Fruit fly (Drosophila melanogaster) whole organism, embryonic: ENCODE measurements around the gene sra.

Experiments used
- Atf-2 ChIP-seq: fragments of 200-800 bp; sonication (Bioruptor generic); optimal IDR thresholded peaks from 2 replicates; lab custom pipeline; 2016; ENCODE audit warnings: missing biosample characterization, missing genetic modification characterization
- BtbVII ChIP-seq: fragments of 200-800 bp; sonication (Bioruptor generic); optimal IDR thresholded peaks from 3 replicates; lab custom pipeline; 2017; ENCODE audit warnings: missing biosample characterization, mild to moderate bottlenecking, missing genetic modification characterization
- CG10147 ChIP-seq: fragments of 200-800 bp; sonication (Bioruptor generic); optimal IDR thresholded peaks from 2 replicates; lab custom pipeline; 2019; ENCODE audit warnings: missing biosample characterization, mild to moderate bottlenecking, missing genetic modification characterization, moderate library complexity
- CG11247 ChIP-seq: fragments of 200-800 bp; sonication (Bioruptor generic); IDR thresholded peaks from 2 replicates; pipeline ENCODE4 v1.3.6; 2022; ENCODE audit warnings: missing biosample characterization, missing genetic modification characterization
- CG11398 ChIP-seq: fragments of 200-800 bp; sonication (Bioruptor generic); optimal IDR thresholded peaks from 2 replicates; lab custom pipeline; 2016; ENCODE audit warnings: missing biosample characterization, missing genetic modification characterization
- CG11560 ChIP-seq: fragments of 200-800 bp; sonication (Bioruptor generic); IDR thresholded peaks from 3 replicates; pipeline ENCODE4 v1.3.6; 2022; ENCODE audit warnings: missing biosample characterization, missing genetic modification characterization
- CG12104 ChIP-seq: fragments of 200-800 bp; sonication (Bioruptor generic); optimal IDR thresholded peaks from 3 replicates; lab custom pipeline; 2016; ENCODE audit warnings: missing biosample characterization, missing genetic modification characterization
- CG14014 ChIP-seq: fragments of 200-800 bp; sonication (Bioruptor generic); IDR thresholded peaks from 2 replicates; pipeline ENCODE4 v1.3.6; 2022; ENCODE audit warnings: missing biosample characterization, missing genetic modification characterization
- CG14965 ChIP-seq: fragments of 200-800 bp; sonication (Bioruptor generic); optimal IDR thresholded peaks from 2 replicates; lab custom pipeline; 2016; ENCODE audit warnings: missing biosample characterization, missing genetic modification characterization, borderline replicate concordance
- CG15269 ChIP-seq: fragments of 200-800 bp; sonication (Bioruptor generic); optimal IDR thresholded peaks from 2 replicates; lab custom pipeline; 2018; ENCODE audit warnings: missing biosample characterization, mild to moderate bottlenecking, missing genetic modification characterization, moderate library complexity
- CG15601 ChIP-seq: fragments of 200-800 bp; sonication (Bioruptor generic); optimal IDR thresholded peaks from 3 replicates; lab custom pipeline; 2019; ENCODE audit warnings: missing biosample characterization, mild to moderate bottlenecking, missing genetic modification characterization, moderate library complexity
- CG1602 ChIP-seq: fragments of 200-800 bp; sonication (Bioruptor generic); optimal IDR thresholded peaks from 3 replicates; lab custom pipeline; 2016; ENCODE audit warnings: missing biosample characterization, missing genetic modification characterization
- CG18011 ChIP-seq: fragments of 200-800 bp; sonication (Bioruptor generic); optimal IDR thresholded peaks from 2 replicates; lab custom pipeline; 2017; ENCODE audit warnings: missing biosample characterization, missing genetic modification characterization, mild to moderate bottlenecking, moderate library complexity, missing genotype
- CG18599 ChIP-seq: fragments of 200-800 bp; sonication (Bioruptor generic); optimal IDR thresholded peaks from 3 replicates; lab custom pipeline; 2017; ENCODE audit warnings: missing biosample characterization, missing genetic modification characterization, mild to moderate bottlenecking, moderate library complexity, missing genetic modification reagents
- CG3163 ChIP-seq: fragments of 200-800 bp; sonication (Bioruptor generic); optimal IDR thresholded peaks from 3 replicates; lab custom pipeline; 2016; ENCODE audit warnings: missing biosample characterization, missing genetic modification characterization
- CG34224 ChIP-seq: fragments of 200-800 bp; sonication (Bioruptor generic); IDR thresholded peaks from 3 replicates; pipeline ENCODE4 v1.3.6; 2022; ENCODE audit warnings: missing biosample characterization, missing genetic modification characterization; ENCODE audit not compliant: partially characterized antibody
- CG3847 ChIP-seq: fragments of 200-800 bp; sonication (Bioruptor generic); IDR thresholded peaks from 2 replicates; pipeline ENCODE4 v1.3.6; 2022; ENCODE audit warnings: missing biosample characterization, missing genetic modification characterization
- CG4282 ChIP-seq: fragments of 200-800 bp; sonication (Bioruptor generic); optimal IDR thresholded peaks from 2 replicates; lab custom pipeline; 2016; ENCODE audit warnings: missing biosample characterization, missing genetic modification characterization
- CG4328 ChIP-seq: fragments of 200-800 bp; sonication (Bioruptor generic); optimal IDR thresholded peaks from 3 replicates; lab custom pipeline; 2017; ENCODE audit warnings: missing biosample characterization, missing genetic modification reagents, missing genetic modification characterization
- CG4707 ChIP-seq: fragments of 200-800 bp; sonication (Bioruptor generic); optimal IDR thresholded peaks from 2 replicates; lab custom pipeline; 2018; ENCODE audit warnings: missing biosample characterization, mild to moderate bottlenecking, missing genetic modification characterization, moderate library complexity
- CG6791 ChIP-seq: fragments of 200-800 bp; sonication (Bioruptor generic); IDR thresholded peaks from 3 replicates; pipeline ENCODE4 v1.3.6; 2022; ENCODE audit warnings: missing biosample characterization, missing genetic modification characterization; ENCODE audit not compliant: partially characterized antibody
- CG7357 ChIP-seq: fragments of 200-800 bp; sonication (Bioruptor generic); IDR thresholded peaks from 3 replicates; pipeline ENCODE4 v1.3.6; 2022; ENCODE audit warnings: missing biosample characterization, missing genetic modification characterization
- CG7372 ChIP-seq: fragments of 200-800 bp; sonication (Bioruptor generic); IDR thresholded peaks from 2 replicates; pipeline ENCODE4 v1.3.6; 2022; ENCODE audit warnings: missing biosample characterization, missing genetic modification characterization
- CHES-1-like ChIP-seq: fragments of 200-800 bp; sonication (Bioruptor generic); optimal IDR thresholded peaks from 2 replicates; lab custom pipeline; 2016; ENCODE audit warnings: missing biosample characterization, missing genetic modification characterization
- Dad ChIP-seq: fragments of 200-800 bp; sonication (Bioruptor generic); optimal IDR thresholded peaks from 3 replicates; lab custom pipeline; 2016; ENCODE audit warnings: missing biosample characterization, missing genetic modification characterization
- ERR ChIP-seq: fragments of 200-800 bp; sonication (Bioruptor generic); optimal IDR thresholded peaks from 2 replicates; lab custom pipeline; 2016; ENCODE audit warnings: missing biosample characterization, missing genetic modification characterization
- Fer3 ChIP-seq: fragments of 200-800 bp; sonication (Bioruptor generic); optimal IDR thresholded peaks from 2 replicates; lab custom pipeline; 2018; ENCODE audit warnings: missing biosample characterization, mild to moderate bottlenecking, missing genetic modification characterization, moderate library complexity
- HLH54F ChIP-seq: fragments of 200-800 bp; sonication (Bioruptor generic); optimal IDR thresholded peaks from 3 replicates; lab custom pipeline; 2016; ENCODE audit warnings: missing biosample characterization, missing genetic modification characterization
- Hey ChIP-seq: fragments of 200-800 bp; sonication (Bioruptor generic); optimal IDR thresholded peaks from 3 replicates; lab custom pipeline; 2018; ENCODE audit warnings: missing biosample characterization, mild to moderate bottlenecking, missing genetic modification characterization
- Med ChIP-seq: fragments of 200-800 bp; sonication (Bioruptor generic); peaks from one replicate; lab custom pipeline; 2016; ENCODE audit warnings: missing biosample characterization, missing genetic modification characterization, mild to moderate bottlenecking, inconsistent platforms, moderate library complexity
- Nf-YC ChIP-seq: fragments of 200-800 bp; optimal IDR thresholded peaks from 3 replicates; lab custom pipeline; 2019; ENCODE audit warnings: missing biosample characterization, mild to moderate bottlenecking, missing genetic modification characterization, moderate library complexity
- Opbp ChIP-seq: fragments of 200-800 bp; sonication (Bioruptor generic); IDR thresholded peaks from 3 replicates; pipeline ENCODE4 v1.3.6; 2022; ENCODE audit warnings: missing biosample characterization, missing genetic modification characterization; ENCODE audit not compliant: partially characterized antibody
- TFAM ChIP-seq: fragments of 200-800 bp; sonication (Bioruptor generic); optimal IDR thresholded peaks from 2 replicates; lab custom pipeline; 2017; ENCODE audit warnings: missing biosample characterization, missing genetic modification characterization, inconsistent platforms
- al ChIP-seq: fragments of 200-800 bp; sonication (Bioruptor generic); IDR thresholded peaks from 2 replicates; pipeline ENCODE4 v1.3.6; 2022; ENCODE audit warnings: missing biosample characterization, missing genetic modification characterization
- ap ChIP-seq: fragments of 200-800 bp; sonication (Bioruptor generic); IDR thresholded peaks from 2 replicates; pipeline ENCODE4 v1.3.6; 2022; ENCODE audit warnings: missing biosample characterization, missing genetic modification characterization
- ato ChIP-seq: fragments of 200-800 bp; sonication (Bioruptor generic); IDR thresholded peaks from 2 replicates; pipeline ENCODE4 v1.3.6; 2022; ENCODE audit warnings: missing biosample characterization, missing genetic modification characterization; ENCODE audit not compliant: partially characterized antibody
- az2 ChIP-seq: fragments of 200-800 bp; sonication (Bioruptor generic); optimal IDR thresholded peaks from 3 replicates; lab custom pipeline; 2016; ENCODE audit warnings: missing biosample characterization, missing genetic modification characterization
- cg ChIP-seq: fragments of 200-800 bp; sonication (Bioruptor generic); optimal IDR thresholded peaks from 3 replicates; lab custom pipeline; 2019; ENCODE audit warnings: missing biosample characterization, mild to moderate bottlenecking, missing genetic modification characterization, moderate library complexity
- chm ChIP-seq: fragments of 200-800 bp; sonication (Bioruptor generic); IDR thresholded peaks from 2 replicates; pipeline ENCODE4 v1.3.6; 2022; ENCODE audit warnings: missing biosample characterization, missing genetic modification characterization
- emc ChIP-seq: fragments of 200-800 bp; sonication (Bioruptor generic); optimal IDR thresholded peaks from 2 replicates; lab custom pipeline; 2016; ENCODE audit warnings: missing biosample characterization, missing genetic modification characterization
- eve ChIP-seq, 2 experiments: fragments of >200 bp; optimal IDR thresholded peaks; 2 replicates each; lab custom pipeline; 2017; ENCODE audit warnings: missing biosample characterization in 2 of 2, missing genetic modification characterization in 2 of 2
- gcm2 ChIP-seq: fragments of 200-800 bp; sonication (Bioruptor generic); optimal IDR thresholded peaks from 2 replicates; lab custom pipeline; 2016; ENCODE audit warnings: missing biosample characterization, missing genetic modification characterization
- grau ChIP-seq: fragments of 200-800 bp; optimal IDR thresholded peaks from 3 replicates; lab custom pipeline; 2019; ENCODE audit warnings: missing biosample characterization, mild to moderate bottlenecking, missing genetic modification characterization, moderate library complexity
- mirr ChIP-seq: fragments of 200-800 bp; sonication (Bioruptor generic); optimal IDR thresholded peaks from 3 replicates; lab custom pipeline; 2018; ENCODE audit warnings: missing biosample characterization, mild to moderate bottlenecking, missing genetic modification characterization
- pfk ChIP-seq: fragments of 200-800 bp; sonication (Bioruptor generic); optimal IDR thresholded peaks from 2 replicates; lab custom pipeline; 2018; ENCODE audit warnings: missing biosample characterization, mild to moderate bottlenecking, missing genetic modification characterization, moderate library complexity
- ro ChIP-seq: fragments of 200-800 bp; sonication (Bioruptor generic); IDR thresholded peaks from 2 replicates; pipeline ENCODE4 v1.3.6; 2022; ENCODE audit warnings: missing biosample characterization, missing genetic modification characterization
- scrt ChIP-seq: fragments of 200-800 bp; sonication (Bioruptor generic); optimal IDR thresholded peaks from 2 replicates; lab custom pipeline; 2018; ENCODE audit warnings: missing biosample characterization, mild to moderate bottlenecking, missing genetic modification characterization, moderate library complexity
- tin ChIP-seq: fragments of 200-800 bp; sonication (Bioruptor generic); optimal IDR thresholded peaks from 3 replicates; lab custom pipeline; 2016; ENCODE audit warnings: missing biosample characterization, missing genetic modification characterization
- toy ChIP-seq: fragments of 200-800 bp; sonication (Bioruptor generic); IDR thresholded peaks from 2 replicates; pipeline ENCODE4 v1.3.6; 2022; ENCODE audit warnings: missing biosample characterization, missing genetic modification characterization
- twi ChIP-seq: fragments of 200-800 bp; optimal IDR thresholded peaks from 2 replicates; lab custom pipeline; 2019; ENCODE audit warnings: missing biosample characterization, mild to moderate bottlenecking, missing genetic modification characterization, moderate library complexity
- zf30C ChIP-seq: fragments of 200-800 bp; sonication (Bioruptor generic); optimal IDR thresholded peaks from 3 replicates; lab custom pipeline; 2018; ENCODE audit warnings: missing biosample characterization, mild to moderate bottlenecking, missing genetic modification characterization

Gene sra

dm6 chr3R:16242461-16242934 is 55.7 kb downstream of the sra start (continued):
- TF ChIP-seq CG4707 (GFP tag; lab: Kevin White, UChicago) (peak; percentile 32), CG15601 (tag; lab: Kevin White, UChicago) (peak; percentile 38), HLH54F (GFP tag; lab: Kevin White, UChicago) (no peak), ap (GFP tag; lab: Robert Waterston, UW) (no peak), ERR (peak; percentile 80), pfk (GFP tag; lab: Kevin White, UChicago) (peak; percentile 83), CG3847 (GFP tag; lab: Robert Waterston, UW) (no peak), ro (GFP tag; lab: Robert Waterston, UW) (no peak), CG4328 (peak; percentile 39), Opbp (GFP tag; lab: Robert Waterston, UW) (no peak), CG18599 (GFP tag; lab: Kevin White, UChicago) (peak; percentile 77), CHES-1-like (peak; percentile 61), az2 (no peak), Med (GFP tag; lab: Kevin White, UChicago) (peak; percentile 97), Fer3 (tag; lab: Kevin White, UChicago) (no peak), scrt (GFP tag; lab: Kevin White, UChicago) (peak; percentile 74), Nf-YC (tag; lab: Kevin White, UChicago) (peak; percentile 78), CG7357 (GFP tag; lab: Robert Waterston, UW) (no peak), gcm2 (GFP tag; lab: Kevin White, UChicago) (no peak), CG14014 (no peak), CG12104 (GFP tag; lab: Kevin White, UChicago) (no peak), al (GFP tag; lab: Robert Waterston, UW) (no peak), CG34224 (no peak), BtbVII (GFP tag; lab: Kevin White, UChicago) (peak; percentile 26), CG7372 (no peak), CG6791 (GFP tag; lab: Robert Waterston, UW) (no peak), CG18011 (GFP tag; lab: Kevin White, UChicago) (no peak), eve (GFP tag; optimal IDR thresholded peaks at IDR 0.05; lab: Kevin White, UChicago) (no peak), CG14965 (GFP tag; lab: Kevin White, UChicago) (no peak), grau (tag; lab: Kevin White, UChicago) (peak; percentile 34), zf30C (GFP tag; lab: Kevin White, UChicago) (peak; percentile 29), CG15269 (tag; lab: Kevin White, UChicago) (peak; percentile 22), tin (no peak), cg (GFP tag; lab: Kevin White, UChicago) (peak; percentile 100), Atf-2 (no peak), CG1602 (no peak), CG3163 (peak; percentile 42), CG4282 (GFP tag; lab: Kevin White, UChicago) (peak; percentile 25), Dad (GFP tag; lab: Kevin White, UChicago) (peak; percentile 33), chm (GFP tag; lab: Robert Waterston, UW) (no peak), CG11560 (tag; lab: Robert Waterston, UW) (no peak), Hey (tag; lab: Kevin White, UChicago) (peak; percentile 83), mirr (GFP tag; lab: Kevin White, UChicago) (peak; percentile 91), ato (GFP tag; lab: Robert Waterston, UW) (no peak), CG10147 (GFP tag; lab: Kevin White, UChicago) (no peak), toy (GFP tag; lab: Robert Waterston, UW) (no peak), CG11247 (GFP tag; lab: Robert Waterston, UW) (no peak), twi (tag; lab: Kevin White, UChicago) (peak; percentile 65), emc (GFP tag; lab: Kevin White, UChicago) (no peak), TFAM (GFP tag; lab: Kevin White, UChicago) (no peak), CG11398 (GFP tag; lab: Kevin White, UChicago) (peak; percentile 12)
